Fruit fly (Drosophila melanogaster): Measurements from ENCODE around the gene CG32202.

The CG32202 gene

dm6 chr3L:18681550-18682217 lies at the start of gene CG32202, which contains the start of gene Sgf11:
Gene CG32202 (plus strand): TSS chr3L:18682184.
Gene Sgf11 (minus strand): TSS chr3L:18681836.
- TF ChIP-seq GATAd (GFP tag; optimal IDR thresholded peaks at IDR 0.05) (peak; percentile 10), Rel (GFP tag; optimal IDR thresholded peaks at IDR 0.05) (no peak), Rel (tag; optimal IDR thresholded peaks at IDR 0.05) (peak; percentile 9), pan (optimal IDR thresholded peaks at IDR 0.05) (no peak), woc (GFP tag; optimal IDR thresholded peaks at IDR 0.05) (peak; percentile 29), CG9705 (GFP tag; optimal IDR thresholded peaks at IDR 0.05) (no peak), sage (GFP tag; optimal IDR thresholded peaks at IDR 0.05) (no peak), Abd-B (GFP tag; optimal IDR thresholded peaks at IDR 0.05) (no peak), Vsx2 (GFP tag; optimal IDR thresholded peaks at IDR 0.05; ENCODE audit: partially characterized antibody) (no peak), psq (GFP tag; optimal IDR thresholded peaks at IDR 0.05) (peak; percentile 66), dmrt93B (GFP tag; optimal IDR thresholded peaks at IDR 0.05) (no peak), dl (GFP tag; optimal IDR thresholded peaks at IDR 0.05; ENCODE audit: insufficient read depth in 1 of 2, partially characterized antibody in 2 of 2) (no peak), brk (GFP tag; optimal IDR thresholded peaks at IDR 0.05) (no peak), Dfd (GFP tag; optimal IDR thresholded peaks at IDR 0.05) (no peak), Jra (GFP tag; optimal IDR thresholded peaks at IDR 0.05) (peak; percentile 11), HLH106 (tag; optimal IDR thresholded peaks at IDR 0.05) (peak; percentile 67), CrebA (GFP tag; optimal IDR thresholded peaks at IDR 0.05; ENCODE audit: borderline replicate concordance) (no peak), br (GFP tag; optimal IDR thresholded peaks at IDR 0.05) (no peak), tai (GFP tag; optimal IDR thresholded peaks at IDR 0.05) (no peak), Hr83 (GFP tag; optimal IDR thresholded peaks at IDR 0.05; ENCODE audit: poor library complexity, severe bottlenecking) (no peak), Myc (optimal IDR thresholded peaks at IDR 0.05) (no peak), CG32264 (GFP tag; optimal IDR thresholded peaks at IDR 0.05) (no peak), Mio (GFP tag; optimal IDR thresholded peaks at IDR 0.05) (no peak), usp (GFP tag; optimal IDR thresholded peaks at IDR 0.05) (no peak), fru (GFP tag; optimal IDR thresholded peaks at IDR 0.05) (no peak), lola (GFP tag; optimal IDR thresholded peaks at IDR 0.05) (no peak), ey (GFP tag; optimal IDR thresholded peaks at IDR 0.05) (peak; percentile 8), Sp1 (GFP tag; optimal IDR thresholded peaks at IDR 0.05) (peak; percentile 61), h (GFP tag; optimal IDR thresholded peaks at IDR 0.05) (no peak), OdsH (GFP tag; optimal IDR thresholded peaks at IDR 0.05) (peak; percentile 24), Hnf4 (GFP tag; optimal IDR thresholded peaks at IDR 0.05) (no peak), rgr (GFP tag; optimal IDR thresholded peaks at IDR 0.05) (peak; percentile 55), Hr78 (GFP tag; optimal IDR thresholded peaks at IDR 0.05) (no peak), N (GFP tag; optimal IDR thresholded peaks at IDR 0.05) (no peak), Dif (GFP tag; optimal IDR thresholded peaks at IDR 0.05; ENCODE audit: partially characterized antibody) (no peak), foxo (GFP tag; optimal IDR thresholded peaks at IDR 0.05) (peak in 1 of 2 experiments; percentile 66), dsf (GFP tag; optimal IDR thresholded peaks at IDR 0.05; ENCODE audit: borderline replicate concordance) (no peak), jim (GFP tag; optimal IDR thresholded peaks at IDR 0.05) (no peak), sv (GFP tag; optimal IDR thresholded peaks at IDR 0.05) (no peak)

- no peak for TF ChIP-seq Hnf4 (GFP tag; optimal IDR thresholded peaks at IDR 0.05)
- peak; percentile 53 for TF ChIP-seq CrebA (GFP tag; optimal IDR thresholded peaks at IDR 0.05; ENCODE audit: borderline replicate concordance)
- TF ChIP-seq usp (GFP tag; optimal IDR thresholded peaks at IDR 0.05): no peak
- no peak for TF ChIP-seq fru (GFP tag; optimal IDR thresholded peaks at IDR 0.05)
- no peak for TF ChIP-seq rgr (GFP tag; optimal IDR thresholded peaks at IDR 0.05)
- no peak for TF ChIP-seq Rel (GFP tag; optimal IDR thresholded peaks at IDR 0.05)
- TF ChIP-seq Rel (tag; optimal IDR thresholded peaks at IDR 0.05): peak; percentile 92
Observed at dm6 chr3L:18632187-18632635, 49.8 kb upstream of the CG32202 start.
